Worm (Caenorhabditis elegans): Measurements from ENCODE around the gene cah-3.
A peak's percentile ranks its signal among the peaks of the same experiment; 100 is the strongest.

The cah-3 gene

DNA sequence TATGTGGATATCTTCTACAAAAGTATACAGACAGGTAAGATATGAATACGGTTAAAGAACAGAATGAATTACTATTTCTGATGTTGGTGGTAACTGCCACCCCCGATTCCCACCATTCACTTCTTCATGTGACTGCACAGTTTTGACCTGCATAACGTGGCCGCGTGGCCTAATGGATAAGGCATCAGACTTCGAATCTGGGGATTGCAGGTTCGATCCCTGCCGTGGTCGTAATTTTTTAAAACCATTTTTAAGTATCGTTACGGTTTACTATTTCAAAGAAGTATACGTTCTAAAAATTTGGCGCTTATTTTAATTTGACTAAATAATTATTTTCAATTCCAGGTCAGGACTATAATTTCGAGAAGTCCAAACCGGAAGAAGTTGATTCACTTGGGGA, 26.0 kb upstream of the cah-3 start:
- TF ChIP-seq hmbx-1 (tag; optimal IDR thresholded peaks at IDR 0.05) (no peak), flt-1 (GFP tag; IDR thresholded peaks at IDR 0.05) (peak; percentile 41; the same call in 1 of the 2 replicates), B0310.2 (tag; optimal IDR thresholded peaks at IDR 0.05) (no peak), ceh-13 (GFP tag; optimal IDR thresholded peaks at IDR 0.05) (no peak), hnd-1 (tag; optimal IDR thresholded peaks at IDR 0.05) (no peak), F13C5.2 (tag; optimal IDR thresholded peaks at IDR 0.05) (no peak), scrt-1 (GFP tag; IDR thresholded peaks at IDR 0.05) (no peak), tbx-37 (GFP tag; conservative IDR thresholded peaks at IDR 0.05) (no peak), ceh-36 (tag; optimal IDR thresholded peaks at IDR 0.05) (no peak), ama-1 (optimal IDR thresholded peaks at IDR 0.05) (no peak), pes-1 (GFP tag; IDR thresholded peaks at IDR 0.05) (peak; percentile 33; the same call in 1 of the 2 replicates)

DNA sequence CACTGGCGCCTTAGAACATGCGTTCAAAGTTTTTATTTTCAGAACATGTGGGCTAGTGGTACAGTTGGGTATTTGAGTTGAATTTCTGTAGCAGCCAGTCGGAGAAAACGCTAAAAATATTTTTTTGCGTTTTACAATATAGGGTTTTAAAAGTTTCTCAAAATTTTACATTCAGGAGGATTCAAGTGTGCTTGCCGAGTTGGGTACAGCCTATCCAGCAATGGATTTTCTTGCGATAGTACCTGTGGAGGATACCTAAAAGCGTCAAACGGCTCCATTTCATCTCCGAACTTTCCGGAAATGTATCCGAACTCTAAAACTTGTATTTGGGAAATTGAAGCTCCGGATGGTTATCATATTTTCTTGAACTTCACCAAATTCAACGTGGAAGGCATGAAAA, 21.1 kb upstream of the cah-3 start:
- TF ChIP-seq F13C5.2 (tag; optimal IDR thresholded peaks at IDR 0.05) (no peak), ama-1 (optimal IDR thresholded peaks at IDR 0.05) (no peak), scrt-1 (GFP tag; IDR thresholded peaks at IDR 0.05) (no peak), flt-1 (GFP tag; IDR thresholded peaks at IDR 0.05) (no peak), tbx-37 (GFP tag; conservative IDR thresholded peaks at IDR 0.05) (no peak), hmbx-1 (tag; optimal IDR thresholded peaks at IDR 0.05) (no peak), aly-1 (tag; optimal IDR thresholded peaks at IDR 0.05) (no peak), hmg-4 (GFP tag; optimal IDR thresholded peaks at IDR 0.05) (no peak), ets-7 (tag; optimal IDR thresholded peaks at IDR 0.05) (no peak), hnd-1 (tag; optimal IDR thresholded peaks at IDR 0.05) (no peak), tbx-11 (GFP tag; IDR thresholded peaks at IDR 0.05) (no peak), pes-1 (GFP tag; IDR thresholded peaks at IDR 0.05) (no peak), tra-4 (tag; optimal IDR thresholded peaks at IDR 0.05) (no peak), ceh-13 (GFP tag; optimal IDR thresholded peaks at IDR 0.05) (no peak), sea-1 (GFP tag; conservative IDR thresholded peaks at IDR 0.05) (no peak), B0310.2 (tag; optimal IDR thresholded peaks at IDR 0.05) (no peak)

DNA sequence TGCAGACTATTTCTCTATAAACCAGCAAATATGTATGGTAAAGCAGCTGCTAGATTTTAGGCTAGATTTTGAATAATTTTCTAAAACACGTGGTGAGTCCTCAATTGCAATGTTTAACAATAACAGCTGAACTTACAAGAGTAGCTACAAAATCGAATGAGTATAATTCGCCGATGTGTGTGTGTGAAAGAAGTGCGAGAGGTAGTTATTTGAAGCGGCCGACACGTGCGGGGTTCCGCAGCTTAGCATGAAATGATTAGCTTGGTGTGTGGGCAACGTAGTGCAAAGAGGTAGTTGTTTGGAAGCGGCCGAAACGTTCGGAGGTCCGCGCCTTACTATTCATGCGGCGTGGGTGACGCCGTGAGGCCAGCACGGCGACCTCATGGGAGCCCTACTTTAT, 18.4 kb upstream of the cah-3 start:
- TF ChIP-seq B0310.2 (tag; optimal IDR thresholded peaks at IDR 0.05) (no peak), hmbx-1 (tag; optimal IDR thresholded peaks at IDR 0.05) (no peak), tbx-11 (GFP tag; IDR thresholded peaks at IDR 0.05) (no peak), ets-7 (tag; optimal IDR thresholded peaks at IDR 0.05) (no peak), flt-1 (GFP tag; IDR thresholded peaks at IDR 0.05) (no peak), F13C5.2 (tag; optimal IDR thresholded peaks at IDR 0.05) (no peak), aly-1 (tag; optimal IDR thresholded peaks at IDR 0.05) (no peak), ama-1 (optimal IDR thresholded peaks at IDR 0.05) (no peak), sea-1 (GFP tag; conservative IDR thresholded peaks at IDR 0.05) (no peak), ceh-36 (tag; optimal IDR thresholded peaks at IDR 0.05) (no peak), pes-1 (GFP tag; IDR thresholded peaks at IDR 0.05) (no peak), hmg-4 (GFP tag; optimal IDR thresholded peaks at IDR 0.05) (no peak), tbx-37 (GFP tag; conservative IDR thresholded peaks at IDR 0.05) (no peak), hnd-1 (tag; optimal IDR thresholded peaks at IDR 0.05) (no peak), scrt-1 (GFP tag; IDR thresholded peaks at IDR 0.05) (no peak), ceh-13 (GFP tag; optimal IDR thresholded peaks at IDR 0.05) (no peak), tra-4 (tag; optimal IDR thresholded peaks at IDR 0.05) (no peak)

DNA sequence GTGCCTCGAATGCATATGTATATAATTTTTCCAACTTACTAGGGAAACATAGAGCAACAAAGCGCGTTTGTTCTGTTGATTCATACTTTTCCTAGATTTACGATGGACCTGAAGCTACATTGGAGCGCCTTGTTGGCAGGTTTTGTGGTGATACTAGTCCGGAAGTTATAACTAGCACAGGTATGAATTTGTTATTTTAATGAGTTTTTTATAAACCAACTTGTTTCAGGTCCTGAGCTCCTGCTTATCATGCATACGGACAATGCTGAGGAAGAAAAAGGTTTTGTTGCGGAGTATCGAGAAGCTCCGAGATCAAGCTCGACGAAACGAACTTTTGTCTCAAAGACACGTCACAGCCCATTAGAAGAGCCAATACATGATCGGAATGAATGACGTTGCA, 16.5 kb upstream of the cah-3 start, which contains the start of gene F38E9.1:
TSS of gene F38E9.1 (plus strand) at position 301 of the 400 bp plus-strand sequence.
- no peak for TF ChIP-seq F13C5.2 (tag; optimal IDR thresholded peaks at IDR 0.05)
- no peak for TF ChIP-seq scrt-1 (GFP tag; IDR thresholded peaks at IDR 0.05)
- TF ChIP-seq B0310.2 (tag; optimal IDR thresholded peaks at IDR 0.05): no peak
- no peak for TF ChIP-seq pes-1 (GFP tag; IDR thresholded peaks at IDR 0.05)
- no peak for TF ChIP-seq aly-1 (tag; optimal IDR thresholded peaks at IDR 0.05)
- no peak for TF ChIP-seq tra-4 (tag; optimal IDR thresholded peaks at IDR 0.05)
- TF ChIP-seq flt-1 (GFP tag; IDR thresholded peaks at IDR 0.05): no peak
- TF ChIP-seq ets-7 (tag; optimal IDR thresholded peaks at IDR 0.05): no peak
- TF ChIP-seq ceh-36 (tag; optimal IDR thresholded peaks at IDR 0.05): no peak
- TF ChIP-seq hnd-1 (tag; optimal IDR thresholded peaks at IDR 0.05): no peak
- TF ChIP-seq ama-1 (optimal IDR thresholded peaks at IDR 0.05): no peak
- no peak for TF ChIP-seq tbx-11 (GFP tag; IDR thresholded peaks at IDR 0.05)
- TF ChIP-seq ceh-13 (GFP tag; optimal IDR thresholded peaks at IDR 0.05): no peak
- TF ChIP-seq tbx-37 (GFP tag; conservative IDR thresholded peaks at IDR 0.05): no peak
- no peak for TF ChIP-seq hmg-4 (GFP tag; optimal IDR thresholded peaks at IDR 0.05)
- no peak for TF ChIP-seq hmbx-1 (tag; optimal IDR thresholded peaks at IDR 0.05)
- no peak for TF ChIP-seq sea-1 (GFP tag; conservative IDR thresholded peaks at IDR 0.05)

DNA sequence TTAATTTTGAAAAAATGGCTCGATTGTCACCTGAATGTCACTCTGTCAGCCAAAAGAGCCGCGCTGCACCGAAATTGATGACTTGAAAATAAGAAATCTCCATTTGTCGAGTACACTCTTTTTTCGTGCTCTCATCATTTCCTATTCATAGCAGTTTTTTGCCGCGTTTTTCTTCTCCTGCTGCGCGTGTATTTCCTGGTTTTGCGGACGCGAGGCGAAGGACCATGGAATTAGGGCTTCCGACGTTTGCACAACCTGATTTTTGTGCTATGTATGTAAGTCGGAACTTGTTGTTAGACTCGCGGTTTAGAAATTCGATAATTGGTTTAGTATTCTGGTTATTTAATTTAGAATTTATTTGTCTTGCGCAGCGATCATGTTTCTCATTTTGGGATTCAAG, 7.0 kb upstream of the cah-3 start:
- no peak for TF ChIP-seq flt-1 (GFP tag; IDR thresholded peaks at IDR 0.05)
- no peak for TF ChIP-seq sea-1 (GFP tag; conservative IDR thresholded peaks at IDR 0.05)
- TF ChIP-seq aly-1 (tag; optimal IDR thresholded peaks at IDR 0.05): no peak
- no peak for TF ChIP-seq hmbx-1 (tag; optimal IDR thresholded peaks at IDR 0.05)
- no peak for TF ChIP-seq ets-7 (tag; optimal IDR thresholded peaks at IDR 0.05)
- no peak for TF ChIP-seq F13C5.2 (tag; optimal IDR thresholded peaks at IDR 0.05)
- TF ChIP-seq scrt-1 (GFP tag; IDR thresholded peaks at IDR 0.05): no peak
- no peak for TF ChIP-seq ama-1 (optimal IDR thresholded peaks at IDR 0.05)
- TF ChIP-seq hmg-4 (GFP tag; optimal IDR thresholded peaks at IDR 0.05): no peak
- no peak for TF ChIP-seq hnd-1 (tag; optimal IDR thresholded peaks at IDR 0.05)
- no peak for TF ChIP-seq tbx-11 (GFP tag; IDR thresholded peaks at IDR 0.05)
- TF ChIP-seq ceh-36 (tag; optimal IDR thresholded peaks at IDR 0.05): no peak
- TF ChIP-seq tbx-37 (GFP tag; conservative IDR thresholded peaks at IDR 0.05): no peak
- TF ChIP-seq B0310.2 (tag; optimal IDR thresholded peaks at IDR 0.05): no peak
- no peak for TF ChIP-seq ceh-13 (GFP tag; optimal IDR thresholded peaks at IDR 0.05)
- no peak for TF ChIP-seq tra-4 (tag; optimal IDR thresholded peaks at IDR 0.05)
- TF ChIP-seq pes-1 (GFP tag; IDR thresholded peaks at IDR 0.05): no peak

DNA sequence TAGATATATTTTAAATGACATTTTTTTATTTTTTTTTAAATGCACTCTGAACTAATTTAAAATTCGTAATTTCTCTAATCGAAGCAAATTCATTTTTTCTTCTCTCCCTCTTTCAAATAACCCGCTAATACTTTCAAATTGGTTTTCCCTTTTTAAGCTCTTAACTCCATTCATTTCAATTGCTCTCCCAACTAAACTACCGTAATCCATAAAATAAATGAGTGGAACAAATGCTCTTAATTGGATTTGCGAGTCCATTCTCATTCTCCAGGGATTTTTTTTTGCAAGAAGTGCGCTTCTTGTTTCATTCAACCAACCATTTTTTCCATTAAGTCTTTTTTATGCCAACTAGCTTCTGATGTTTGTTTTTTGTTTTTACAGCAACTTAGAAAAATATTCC, 6.3 kb upstream of the cah-3 start:
- TF ChIP-seq hmg-4 (GFP tag; optimal IDR thresholded peaks at IDR 0.05): no peak

DNA sequence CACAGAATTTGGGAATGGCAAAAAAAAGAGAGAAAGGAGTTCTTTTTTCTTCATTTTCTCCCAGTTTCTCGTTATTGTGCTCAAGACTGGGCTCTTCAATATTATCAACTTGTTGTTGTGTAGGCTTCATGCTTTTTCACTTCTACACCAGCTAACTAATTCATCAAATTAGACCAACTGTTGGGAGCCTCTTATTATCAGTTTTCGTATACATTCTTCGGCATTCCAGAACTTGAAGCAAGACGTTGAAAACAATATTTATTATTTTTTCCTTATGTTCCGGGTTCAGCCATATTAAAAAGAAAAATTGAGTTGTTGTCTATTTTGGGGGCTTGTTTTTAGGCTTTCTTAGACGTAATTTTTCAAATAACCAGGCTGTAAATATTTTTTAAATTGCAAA, 4.3 kb upstream of the cah-3 start:
- TF ChIP-seq aly-1 (tag; optimal IDR thresholded peaks at IDR 0.05) (no peak), ets-7 (tag; optimal IDR thresholded peaks at IDR 0.05) (no peak), B0310.2 (tag; optimal IDR thresholded peaks at IDR 0.05) (no peak), flt-1 (GFP tag; IDR thresholded peaks at IDR 0.05) (no peak), sea-1 (GFP tag; conservative IDR thresholded peaks at IDR 0.05) (no peak), hnd-1 (tag; optimal IDR thresholded peaks at IDR 0.05) (no peak), F13C5.2 (tag; optimal IDR thresholded peaks at IDR 0.05) (no peak), tbx-37 (GFP tag; conservative IDR thresholded peaks at IDR 0.05) (no peak), tbx-11 (GFP tag; IDR thresholded peaks at IDR 0.05) (no peak), pes-1 (GFP tag; IDR thresholded peaks at IDR 0.05) (no peak), tra-4 (tag; optimal IDR thresholded peaks at IDR 0.05) (no peak), scrt-1 (GFP tag; IDR thresholded peaks at IDR 0.05) (no peak), ceh-36 (tag; optimal IDR thresholded peaks at IDR 0.05) (no peak), hmg-4 (GFP tag; optimal IDR thresholded peaks at IDR 0.05) (no peak), ceh-13 (GFP tag; optimal IDR thresholded peaks at IDR 0.05) (no peak)
